Worm (Caenorhabditis elegans) whole organism, mixed stage, embryonic: ENCODE measurements around the gene gcy-13.

Source experiments
- ceh-43 ChIP-seq: fragments of 200-800 bp; sonication (Bioruptor generic); optimal IDR thresholded peaks from 2 replicates; lab custom pipeline; 2018; ENCODE audit warnings: mild to moderate bottlenecking, missing genetic modification characterization, moderate library complexity, missing compliant biosample characterization
- elt-3 ChIP-seq: fragments of 150-350 bp; optimal IDR thresholded peaks from 2 replicates; lab custom pipeline; 2014; ENCODE audit warnings: missing biosample characterization, missing genetic modification characterization
- lsy-2 ChIP-seq: fragments of 150-350 bp; optimal IDR thresholded peaks from 2 replicates; lab custom pipeline; 2014; ENCODE audit warnings: missing biosample characterization, missing genetic modification characterization
- nhr-237 ChIP-seq: fragments of 150-350 bp; optimal IDR thresholded peaks from 2 replicates; lab custom pipeline; 2014; ENCODE audit warnings: missing biosample characterization, missing genetic modification characterization
- nhr-28 ChIP-seq: fragments of 150-350 bp; optimal IDR thresholded peaks from 2 replicates; lab custom pipeline; 2014; ENCODE audit warnings: missing biosample characterization, missing genetic modification characterization
- nhr-76 ChIP-seq: sonication (generic microtip); optimal IDR thresholded peaks from 2 replicates; lab custom pipeline; 2017; ENCODE audit warnings: missing biosample characterization, missing genetic modification characterization
- snpc-4 ChIP-seq: fragments of 150-350 bp; optimal IDR thresholded peaks from 2 replicates; lab custom pipeline; 2014; ENCODE audit warnings: missing biosample characterization, missing genetic modification characterization
- sptf-1 ChIP-seq: sonication (generic microtip); optimal IDR thresholded peaks from 2 replicates; lab custom pipeline; 2017; ENCODE audit warnings: mild to moderate bottlenecking, missing genetic modification characterization, moderate library complexity, missing compliant biosample characterization
- tbx-8 ChIP-seq: fragments of 200-800 bp; sonication (Bioruptor generic); optimal IDR thresholded peaks from 2 replicates; lab custom pipeline; 2018; ENCODE audit warnings: mild to moderate bottlenecking, missing genetic modification characterization, moderate library complexity, missing compliant biosample characterization
- unc-120 ChIP-seq: sonication (generic microtip); optimal IDR thresholded peaks from 2 replicates; lab custom pipeline; 2017; ENCODE audit warnings: missing genetic modification characterization, missing compliant biosample characterization; ENCODE audit not compliant: poor library complexity, severe bottlenecking
- unc-62 ChIP-seq: fragments of 150-350 bp; optimal IDR thresholded peaks from 2 replicates; lab custom pipeline; 2014; ENCODE audit warnings: missing biosample characterization, missing genetic modification reagents, missing genetic modification characterization
- ztf-11 ChIP-seq: fragments of 150-350 bp; optimal IDR thresholded peaks from 2 replicates; lab custom pipeline; 2014; ENCODE audit warnings: missing biosample characterization, missing genetic modification characterization

- TF ChIP-seq lsy-2 (tag; lab: Kevin White, UChicago), result no peak
- TF ChIP-seq snpc-4 (tag; lab: Kevin White, UChicago), result no peak
- TF ChIP-seq sptf-1 (tag; lab: Kevin White, UChicago), result no peak
- TF ChIP-seq nhr-76, result no peak
- no peak for TF ChIP-seq ztf-11 (tag; lab: Kevin White, UChicago)
- TF ChIP-seq nhr-28 (tag; lab: Kevin White, UChicago), result no peak
- no peak for TF ChIP-seq nhr-237 (tag; lab: Kevin White, UChicago)
- no peak for TF ChIP-seq unc-62 (GFP tag; lab: Kevin White, UChicago)
- TF ChIP-seq elt-3 (tag; lab: Kevin White, UChicago), result no peak
- TF ChIP-seq unc-120, result no peak
- no peak for TF ChIP-seq tbx-8 (GFP tag; lab: Kevin White, UChicago)
- no peak for TF ChIP-seq ceh-43 (GFP tag; lab: Kevin White, UChicago)
These were observed 31.4 kb upstream of the gcy-13 start, which contains the start of the genes K01D12.20 and miga-1 for ce11 chrV:12400677-12401236.
